Fruit fly (Drosophila melanogaster): ENCODE results near the gene LPCAT.

LPCAT gene

DNA sequence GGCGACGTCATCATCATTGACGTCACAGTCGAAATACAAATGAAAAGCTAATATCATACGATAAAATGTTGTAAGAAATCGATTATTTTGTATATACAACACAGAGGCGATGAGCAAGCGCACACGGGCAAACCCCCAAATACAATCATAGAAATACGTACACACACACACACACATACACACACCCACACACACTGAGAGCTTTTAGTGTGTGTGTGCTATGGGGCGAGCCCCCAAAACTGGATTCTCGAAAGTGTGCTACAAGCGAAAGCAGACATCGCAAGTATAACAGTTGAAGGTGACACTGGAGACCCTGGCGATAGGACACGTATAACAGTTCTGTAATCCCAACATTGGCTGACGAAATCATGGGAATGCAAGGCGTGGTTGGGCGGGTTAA lies 2.1 kb upstream of the LPCAT start:
- TF ChIP-seq rgr (GFP tag; optimal IDR thresholded peaks at IDR 0.05) (no peak), Hr83 (GFP tag; optimal IDR thresholded peaks at IDR 0.05; ENCODE audit: poor library complexity, severe bottlenecking) (peak; percentile 1), CrebA (GFP tag; optimal IDR thresholded peaks at IDR 0.05; ENCODE audit: borderline replicate concordance) (no peak), N (GFP tag; optimal IDR thresholded peaks at IDR 0.05) (no peak), HLH106 (tag; optimal IDR thresholded peaks at IDR 0.05) (no peak), Rel (GFP tag; optimal IDR thresholded peaks at IDR 0.05) (no peak), Rel (tag; optimal IDR thresholded peaks at IDR 0.05) (peak; percentile 27), GATAd (GFP tag; optimal IDR thresholded peaks at IDR 0.05) (no peak), foxo (GFP tag; optimal IDR thresholded peaks at IDR 0.05) (peak in 1 of 2 experiments; percentile 9), dsf (GFP tag; optimal IDR thresholded peaks at IDR 0.05; ENCODE audit: borderline replicate concordance) (no peak), woc (GFP tag; optimal IDR thresholded peaks at IDR 0.05) (peak; percentile 28), Myc (optimal IDR thresholded peaks at IDR 0.05) (no peak), psq (GFP tag; optimal IDR thresholded peaks at IDR 0.05) (peak; percentile 3), Dfd (GFP tag; optimal IDR thresholded peaks at IDR 0.05) (no peak)

DNA sequence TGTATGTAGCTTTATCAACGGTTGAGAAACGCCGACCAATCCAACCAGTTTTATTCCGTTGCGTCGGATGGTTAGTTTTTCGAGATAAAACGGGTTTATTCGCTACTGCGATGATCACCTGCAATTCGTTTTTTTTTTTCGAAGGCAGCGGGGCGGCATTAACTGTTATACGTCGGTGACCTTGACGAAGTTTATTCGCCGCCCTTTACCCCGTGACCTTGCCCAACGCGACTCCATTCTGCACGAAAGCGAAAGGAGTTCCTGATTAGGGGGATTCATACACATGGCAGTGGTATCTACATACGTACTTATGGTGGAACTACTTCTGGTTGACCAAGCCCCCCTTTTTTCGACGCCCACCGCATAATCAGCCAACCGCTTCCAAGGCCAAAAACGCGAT lies 757 bp upstream of the LPCAT start:
- no peak for TF ChIP-seq Jra (GFP tag; optimal IDR thresholded peaks at IDR 0.05)
- no peak for TF ChIP-seq br (GFP tag; optimal IDR thresholded peaks at IDR 0.05)
- TF ChIP-seq Hr83 (GFP tag; optimal IDR thresholded peaks at IDR 0.05; ENCODE audit: poor library complexity, severe bottlenecking), result no peak
- no peak for TF ChIP-seq Hnf4 (GFP tag; optimal IDR thresholded peaks at IDR 0.05)
- TF ChIP-seq sv (GFP tag; optimal IDR thresholded peaks at IDR 0.05), result no peak
- no peak for TF ChIP-seq jim (GFP tag; optimal IDR thresholded peaks at IDR 0.05)
- no peak for TF ChIP-seq ey (GFP tag; optimal IDR thresholded peaks at IDR 0.05)
- TF ChIP-seq Hr78 (GFP tag; optimal IDR thresholded peaks at IDR 0.05), result no peak
- TF ChIP-seq dl (GFP tag; optimal IDR thresholded peaks at IDR 0.05; ENCODE audit: insufficient read depth in 1 of 2, partially characterized antibody in 2 of 2), result no peak
- TF ChIP-seq Mio (GFP tag; optimal IDR thresholded peaks at IDR 0.05), result no peak
- TF ChIP-seq Dfd (GFP tag; optimal IDR thresholded peaks at IDR 0.05), result no peak
- no peak for TF ChIP-seq CG32264 (GFP tag; optimal IDR thresholded peaks at IDR 0.05)
- no peak for TF ChIP-seq Rel (GFP tag; optimal IDR thresholded peaks at IDR 0.05)
- no peak for TF ChIP-seq Rel (tag; optimal IDR thresholded peaks at IDR 0.05)
- TF ChIP-seq foxo (GFP tag; optimal IDR thresholded peaks at IDR 0.05), result no peak
- TF ChIP-seq psq (GFP tag; optimal IDR thresholded peaks at IDR 0.05), result no peak
- TF ChIP-seq Abd-B (GFP tag; optimal IDR thresholded peaks at IDR 0.05), result no peak
- no peak for TF ChIP-seq h (GFP tag; optimal IDR thresholded peaks at IDR 0.05)
- TF ChIP-seq dmrt93B (GFP tag; optimal IDR thresholded peaks at IDR 0.05), result no peak
- no peak for TF ChIP-seq OdsH (GFP tag; optimal IDR thresholded peaks at IDR 0.05)
- TF ChIP-seq HLH106 (tag; optimal IDR thresholded peaks at IDR 0.05), result no peak

dm6 chrX:9578696-9579509 lies 884 bp downstream of the LPCAT start:
- TF ChIP-seq Sp1 (GFP tag; optimal IDR thresholded peaks at IDR 0.05) (peak; percentile 99), Dif (GFP tag; optimal IDR thresholded peaks at IDR 0.05; ENCODE audit: partially characterized antibody) (no peak), fru (GFP tag; optimal IDR thresholded peaks at IDR 0.05) (peak; percentile 100), rgr (GFP tag; optimal IDR thresholded peaks at IDR 0.05) (peak; percentile 100), Rel (GFP tag; optimal IDR thresholded peaks at IDR 0.05) (peak; percentile 93), Rel (tag; optimal IDR thresholded peaks at IDR 0.05) (peak; percentile 94), ey (GFP tag; optimal IDR thresholded peaks at IDR 0.05) (peak; percentile 100), CG9705 (GFP tag; optimal IDR thresholded peaks at IDR 0.05) (peak; percentile 97), Abd-B (GFP tag; optimal IDR thresholded peaks at IDR 0.05) (no peak), woc (GFP tag; optimal IDR thresholded peaks at IDR 0.05) (peak; percentile 99), Jra (GFP tag; optimal IDR thresholded peaks at IDR 0.05) (peak; percentile 99), brk (GFP tag; optimal IDR thresholded peaks at IDR 0.05) (peak; percentile 97), br (GFP tag; optimal IDR thresholded peaks at IDR 0.05) (peak; percentile 100), lola (GFP tag; optimal IDR thresholded peaks at IDR 0.05) (no peak), psq (GFP tag; optimal IDR thresholded peaks at IDR 0.05) (peak; percentile 100), Mio (GFP tag; optimal IDR thresholded peaks at IDR 0.05) (peak; percentile 95), OdsH (GFP tag; optimal IDR thresholded peaks at IDR 0.05) (peak; percentile 100), dmrt93B (GFP tag; optimal IDR thresholded peaks at IDR 0.05) (peak; percentile 99), pan (optimal IDR thresholded peaks at IDR 0.05) (no peak), h (GFP tag; optimal IDR thresholded peaks at IDR 0.05) (peak; percentile 100), HLH106 (tag; optimal IDR thresholded peaks at IDR 0.05) (peak; percentile 100), Hr83 (GFP tag; optimal IDR thresholded peaks at IDR 0.05; ENCODE audit: poor library complexity, severe bottlenecking) (peak; percentile 99), dl (GFP tag; optimal IDR thresholded peaks at IDR 0.05; ENCODE audit: insufficient read depth in 1 of 2, partially characterized antibody in 2 of 2) (no peak), tai (GFP tag; optimal IDR thresholded peaks at IDR 0.05) (peak; percentile 99), Dfd (GFP tag; optimal IDR thresholded peaks at IDR 0.05) (no peak), CG32264 (GFP tag; optimal IDR thresholded peaks at IDR 0.05) (peak; percentile 99), jim (GFP tag; optimal IDR thresholded peaks at IDR 0.05) (peak; percentile 88), Vsx2 (GFP tag; optimal IDR thresholded peaks at IDR 0.05; ENCODE audit: partially characterized antibody) (no peak), N (GFP tag; optimal IDR thresholded peaks at IDR 0.05) (no peak), usp (GFP tag; optimal IDR thresholded peaks at IDR 0.05) (no peak), dsf (GFP tag; optimal IDR thresholded peaks at IDR 0.05; ENCODE audit: borderline replicate concordance) (peak; percentile 96), Myc (optimal IDR thresholded peaks at IDR 0.05) (no peak), foxo (GFP tag; optimal IDR thresholded peaks at IDR 0.05) (peak; percentile 98 to 100), CrebA (GFP tag; optimal IDR thresholded peaks at IDR 0.05; ENCODE audit: borderline replicate concordance) (peak; percentile 98), sage (GFP tag; optimal IDR thresholded peaks at IDR 0.05) (peak; percentile 96), sv (GFP tag; optimal IDR thresholded peaks at IDR 0.05) (peak; percentile 97), GATAd (GFP tag; optimal IDR thresholded peaks at IDR 0.05) (peak; percentile 99), Hr78 (GFP tag; optimal IDR thresholded peaks at IDR 0.05) (no peak), Hnf4 (GFP tag; optimal IDR thresholded peaks at IDR 0.05) (peak; percentile 99)
